Worm (Caenorhabditis elegans): ENCODE data around the gene clec-184.

The clec-184 gene

DNA sequence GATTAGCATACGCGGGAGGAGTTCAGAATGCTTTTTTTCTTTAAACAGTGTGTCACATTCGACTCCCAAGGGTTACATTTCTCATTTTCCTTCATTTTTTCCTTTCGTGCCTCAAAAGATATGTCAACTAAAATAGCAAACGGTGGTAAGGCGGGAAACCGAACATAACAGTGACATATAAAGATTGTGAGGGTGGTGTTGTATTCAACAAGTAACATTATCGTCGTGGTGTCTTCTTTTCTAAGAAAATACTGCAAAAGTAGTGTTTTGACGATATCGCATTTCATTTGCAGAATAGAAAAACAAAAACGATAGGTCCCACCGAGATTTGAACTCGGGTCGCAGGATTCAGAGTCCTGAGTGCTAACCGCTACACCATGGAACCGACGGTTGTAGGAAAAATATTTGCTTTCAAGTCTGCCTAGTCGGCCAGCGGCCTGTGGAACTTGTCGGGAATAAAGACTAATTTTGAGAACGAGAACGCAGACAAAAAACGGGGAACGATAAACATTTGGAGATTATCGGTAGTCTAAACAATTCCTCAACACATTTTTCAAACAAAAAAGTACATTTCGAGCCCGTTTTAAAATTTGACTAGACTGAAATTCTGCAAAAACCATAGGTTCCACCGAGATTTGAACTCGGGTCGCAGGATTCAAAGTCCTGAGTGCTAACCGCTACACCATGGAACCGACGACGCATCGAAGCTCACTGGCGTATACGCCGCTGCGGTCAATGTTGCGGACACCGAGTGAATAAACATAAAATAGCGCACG is 15.6 kb upstream of the clec-184 start (continued):
- peak; percentile 31; the same call in 1 of the 2 replicates for TF ChIP-seq F33H1.4 (GFP tag; IDR thresholded peaks at IDR 0.05)
- no peak for TF ChIP-seq egrh-3 (GFP tag; IDR thresholded peaks at IDR 0.05)
- no peak for TF ChIP-seq pha-4 (tag; optimal IDR thresholded peaks at IDR 0.05)
- TF ChIP-seq nfya-1 (tag; optimal IDR thresholded peaks at IDR 0.05; ENCODE audit: borderline replicate concordance, insufficient read depth): no peak
- TF ChIP-seq pbrm-1 (GFP tag; IDR thresholded peaks at IDR 0.05): no peak
- no peak for TF ChIP-seq F37B4.10 (GFP tag; IDR thresholded peaks at IDR 0.05)
- TF ChIP-seq C06A6.2 (GFP tag; conservative IDR thresholded peaks at IDR 0.05): no peak
- peak; percentile 86 for TF ChIP-seq snpc-1.1 (tag; optimal IDR thresholded peaks at IDR 0.05; ENCODE audit: insufficient read depth)
- TF ChIP-seq B0019.2 (GFP tag; conservative IDR thresholded peaks at IDR 0.05): no peak
- TF ChIP-seq attf-5 (GFP tag; optimal IDR thresholded peaks at IDR 0.05): peak; percentile 19
- no peak for TF ChIP-seq madf-3 (GFP tag; IDR thresholded peaks at IDR 0.05)
- TF ChIP-seq ceh-40 (GFP tag; IDR thresholded peaks at IDR 0.05): no peak
- TF ChIP-seq ztf-22 (GFP tag; optimal IDR thresholded peaks at IDR 0.05): no peak
- TF ChIP-seq rcor-1 (GFP tag; IDR thresholded peaks at IDR 0.05): no peak
- TF ChIP-seq ceh-58 (GFP tag; IDR thresholded peaks at IDR 0.05): no peak
- no peak for TF ChIP-seq C17E4.6 (GFP tag; IDR thresholded peaks at IDR 0.05)
- peak; percentile 17 for TF ChIP-seq nhr-90 (tag; optimal IDR thresholded peaks at IDR 0.05)
- no peak for TF ChIP-seq egl-18 (GFP tag; IDR thresholded peaks at IDR 0.05)
- no peak for TF ChIP-seq zfh-2 (GFP tag; conservative IDR thresholded peaks at IDR 0.05)
- 0 out of 2 replicates have a peak, but pooled peaks have one; percentile 20 for TF ChIP-seq Y95B8A.8 (GFP tag; IDR thresholded peaks at IDR 0.05)
- 0 out of 2 replicates have a peak, but pooled peaks have one; percentile 40 for TF ChIP-seq attf-6 (GFP tag; IDR thresholded peaks at IDR 0.05)
- 0 out of 2 replicates have a peak, but pooled peaks have one; percentile 24 for TF ChIP-seq let-526 (GFP tag; IDR thresholded peaks at IDR 0.05)
- TF ChIP-seq chd-7 (tag; optimal IDR thresholded peaks at IDR 0.05): peak; percentile 12
- TF ChIP-seq hsf-1 (GFP tag; IDR thresholded peaks at IDR 0.05): peak; percentile 59; the same call in 1 of the 2 replicates
- TF ChIP-seq K12H6.12 (tag; optimal IDR thresholded peaks at IDR 0.05): no peak
- TF ChIP-seq sptf-2 (GFP tag; optimal IDR thresholded peaks at IDR 0.05): no peak
- TF ChIP-seq cebp-1 (GFP tag; IDR thresholded peaks at IDR 0.05): no peak
- peak; percentile 44 for TF ChIP-seq cebp-1 (tag; optimal IDR thresholded peaks at IDR 0.05)
- no peak for TF ChIP-seq F55B11.4 (tag; optimal IDR thresholded peaks at IDR 0.05; ENCODE audit: borderline replicate concordance, insufficient read depth)
- peak; percentile 12 for TF ChIP-seq ztf-26 (tag; optimal IDR thresholded peaks at IDR 0.05)
- no peak for TF ChIP-seq F57A8.1 (GFP tag; optimal IDR thresholded peaks at IDR 0.05)
- peak; percentile 40 for TF ChIP-seq F49E8.2 (tag; optimal IDR thresholded peaks at IDR 0.05; ENCODE audit: insufficient read depth)
- no peak for TF ChIP-seq sdz-38 (tag; optimal IDR thresholded peaks at IDR 0.05)
- no peak for TF ChIP-seq nhr-120 (GFP tag; IDR thresholded peaks at IDR 0.05)
- TF ChIP-seq nfya-2 (GFP tag; IDR thresholded peaks at IDR 0.05): no peak
- no peak for TF ChIP-seq hmg-20 (GFP tag; IDR thresholded peaks at IDR 0.05)
- TF ChIP-seq xnd-1 (tag; optimal IDR thresholded peaks at IDR 0.05): no peak
- TF ChIP-seq ceh-27 (GFP tag; optimal IDR thresholded peaks at IDR 0.05): no peak
- TF ChIP-seq cebp-2 (GFP tag; IDR thresholded peaks at IDR 0.05): no peak
- TF ChIP-seq ztf-6 (GFP tag; IDR thresholded peaks at IDR 0.05): no peak
- peak; percentile 77 for TF ChIP-seq lin-26 (GFP tag; IDR thresholded peaks at IDR 0.05)
- TF ChIP-seq fkh-3 (tag; optimal IDR thresholded peaks at IDR 0.05): no peak
- peak; percentile 3 for TF ChIP-seq unc-130 (GFP tag; optimal IDR thresholded peaks at IDR 0.05)
- no peak for TF ChIP-seq F39B2.1 (GFP tag; IDR thresholded peaks at IDR 0.05)
- no peak for TF ChIP-seq bed-1 (GFP tag; IDR thresholded peaks at IDR 0.05)
- no peak for TF ChIP-seq bed-2 (GFP tag; IDR thresholded peaks at IDR 0.05)
- TF ChIP-seq lsy-27 (tag; optimal IDR thresholded peaks at IDR 0.05; ENCODE audit: borderline replicate concordance, insufficient read depth): peak; percentile 38

All from whole organism, young adult.